Worm (Caenorhabditis elegans): ENCODE data around the gene nep-9.
A peak's percentile ranks its signal among the peaks of the same experiment; 100 is the strongest.

The nep-9 gene

DNA sequence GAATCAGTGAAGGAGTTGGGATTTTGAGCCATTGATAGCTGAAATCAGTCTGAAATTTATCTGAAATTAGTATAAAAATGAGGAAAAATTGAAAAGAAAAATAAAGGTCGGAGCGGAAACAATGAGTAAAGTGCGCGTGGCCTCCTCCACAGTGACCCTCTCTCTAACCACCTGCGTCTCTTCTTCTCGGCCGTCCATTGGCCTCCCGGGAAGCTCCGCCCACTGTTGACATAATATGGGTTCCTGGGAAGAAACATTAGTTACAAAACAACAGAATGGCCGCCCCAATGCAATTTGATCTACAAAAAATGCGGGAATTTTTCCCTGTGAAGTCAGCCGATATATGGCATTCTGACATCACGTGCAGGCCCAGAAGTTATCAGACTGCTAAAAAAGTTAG lies 29.1 kb downstream of the nep-9 start, which contains the start of gene Y49F6C.8:
TSS of gene Y49F6C.8 (minus strand) at position 51 of the 400 bp plus-strand sequence.
- TF ChIP-seq ceh-2 (tag; optimal IDR thresholded peaks at IDR 0.05) (no peak), nhr-232 (tag; optimal IDR thresholded peaks at IDR 0.05) (no peak), ceh-19 (GFP tag; optimal IDR thresholded peaks at IDR 0.05) (no peak), nfya-1 (tag; optimal IDR thresholded peaks at IDR 0.05) (peak; percentile 96), pros-1 (tag; optimal IDR thresholded peaks at IDR 0.05) (no peak), unc-86 (tag; optimal IDR thresholded peaks at IDR 0.05) (no peak)

DNA sequence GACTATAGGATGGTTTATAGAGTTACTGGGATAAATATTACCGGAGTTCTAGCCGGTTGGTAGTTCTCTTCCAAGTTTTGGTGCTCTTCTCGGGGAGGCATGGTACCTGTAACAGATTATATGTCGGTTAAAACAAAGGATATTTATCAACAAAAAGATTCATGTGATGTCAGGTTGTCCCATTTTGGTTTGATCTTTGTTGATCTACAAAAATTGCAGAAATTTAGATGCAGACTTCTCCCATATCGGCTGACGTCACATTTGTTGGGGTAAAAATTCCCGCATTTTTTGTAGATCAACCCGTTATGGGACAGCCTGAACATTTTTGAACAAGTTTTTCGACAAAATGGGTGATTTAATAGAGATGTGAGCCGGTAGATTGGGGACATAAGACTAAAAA lies 31.0 kb downstream of the nep-9 start, which contains the start of gene Y49F6C.7:
TSS of gene Y49F6C.7 (minus strand) at position 101 of the 400 bp plus-strand sequence.
- TF ChIP-seq K02D7.2 (tag; optimal IDR thresholded peaks at IDR 0.05): no peak

DNA sequence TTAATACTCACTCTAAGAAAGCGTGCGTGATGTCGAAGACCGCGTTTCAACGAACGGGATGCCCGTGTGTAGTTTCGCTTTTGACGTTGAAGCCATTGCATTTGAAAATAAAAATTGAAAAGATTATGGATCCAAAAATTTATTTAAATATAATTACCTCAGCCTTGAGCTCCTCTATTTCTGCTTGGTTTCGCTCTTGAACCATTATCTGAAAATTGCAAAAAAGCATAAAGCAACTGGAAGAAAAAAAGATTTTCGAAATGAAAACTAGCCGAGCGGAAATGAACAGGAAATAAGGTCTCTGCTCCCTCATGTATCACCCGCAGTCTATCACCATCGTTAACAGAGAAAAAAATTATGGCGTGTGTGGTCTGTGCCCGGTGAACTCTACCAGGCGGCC lies 32.0 kb downstream of the nep-9 start, which contains the start of gene Y49F6C.6:
TSS of gene Y49F6C.6 (minus strand) at position 101 of the 400 bp plus-strand sequence.
- TF ChIP-seq ceh-18 (tag; optimal IDR thresholded peaks at IDR 0.05) (no peak), odd-2 (tag; optimal IDR thresholded peaks at IDR 0.05) (no peak), madf-2 (tag; optimal IDR thresholded peaks at IDR 0.05) (no peak), syd-9 (tag; optimal IDR thresholded peaks at IDR 0.05) (no peak), nhr-232 (tag; optimal IDR thresholded peaks at IDR 0.05) (no peak), ceh-30 (tag; optimal IDR thresholded peaks at IDR 0.05) (no peak), unc-42 (tag; optimal IDR thresholded peaks at IDR 0.05) (no peak)

DNA sequence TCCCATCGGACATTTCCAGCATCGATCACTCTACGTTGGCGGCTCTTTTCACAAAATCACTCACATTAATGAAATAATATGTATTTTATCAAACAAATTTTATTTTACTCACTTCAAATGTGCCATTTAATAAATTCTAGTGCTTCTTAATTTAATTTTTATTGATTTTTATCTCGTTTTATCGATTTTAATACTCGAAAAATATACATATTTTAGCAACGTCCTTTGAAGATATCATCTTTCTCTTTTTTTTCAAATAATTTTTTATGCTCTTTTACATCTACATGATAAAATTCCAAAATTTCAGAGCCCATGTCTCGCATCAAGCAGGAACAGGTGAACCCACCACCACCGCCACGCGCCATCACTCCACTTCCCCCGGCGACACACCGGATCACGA lies 40.3 kb downstream of the nep-9 start, which contains the start of the genes lido-14 and bath-27:
TSS of gene lido-14 (plus strand) at position 301 of the 400 bp plus-strand sequence.
TSS of gene bath-27 (plus strand) at position 306 of the 400 bp plus-strand sequence.
- TF ChIP-seq ceh-34 (tag; optimal IDR thresholded peaks at IDR 0.05) (no peak), ceh-9 (tag; optimal IDR thresholded peaks at IDR 0.05) (no peak), Y22D7AL.16 (tag; optimal IDR thresholded peaks at IDR 0.05) (no peak), hlh-13 (GFP tag; optimal IDR thresholded peaks at IDR 0.05) (no peak), hlh-30 (tag; optimal IDR thresholded peaks at IDR 0.05; ENCODE audit: insufficient read depth) (no peak)

DNA sequence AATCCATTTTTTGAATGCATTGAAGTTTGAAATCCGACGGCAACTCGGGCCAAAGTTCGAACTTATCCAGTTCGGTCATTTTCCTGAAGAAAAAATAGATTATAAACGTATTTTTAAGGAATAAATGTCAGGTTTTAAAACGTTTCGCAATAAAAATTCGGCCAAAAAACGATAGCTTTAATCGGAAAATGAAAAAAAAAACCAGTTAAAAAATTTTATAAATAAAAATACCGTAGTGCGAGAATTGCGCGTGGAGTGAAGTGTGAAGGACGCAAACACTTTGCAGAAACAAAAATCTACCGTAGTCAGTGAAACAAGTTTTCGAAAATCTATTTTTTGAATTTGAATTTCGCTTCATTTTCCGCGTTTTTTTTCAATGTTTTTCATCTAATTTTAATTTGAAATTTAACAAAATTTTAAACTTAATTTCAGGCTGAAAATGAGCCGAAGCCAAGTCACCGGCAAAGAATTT lies 49.3 kb downstream of the nep-9 start, which contains the start of gene F14D2.8:
TSS of gene F14D2.8 (minus strand) at position 51 of the 472 bp plus-strand sequence.
- TF ChIP-seq unc-3 (GFP tag; conservative IDR thresholded peaks at IDR 0.05) (no peak), unc-3 (tag; optimal IDR thresholded peaks at IDR 0.05) (no peak), sdc-2 (tag; optimal IDR thresholded peaks at IDR 0.05) (no peak), pros-1 (tag; optimal IDR thresholded peaks at IDR 0.05) (no peak), dve-1 (tag; optimal IDR thresholded peaks at IDR 0.05) (no peak), sox-4 (tag; optimal IDR thresholded peaks at IDR 0.05) (no peak), T23F11.4 (GFP tag; optimal IDR thresholded peaks at IDR 0.05) (no peak), pag-3 (tag; optimal IDR thresholded peaks at IDR 0.05; ENCODE audit: borderline replicate concordance) (no peak), ref-2 (tag; optimal IDR thresholded peaks at IDR 0.05) (no peak), unc-42 (tag; optimal IDR thresholded peaks at IDR 0.05) (no peak), dmd-4 (tag; optimal IDR thresholded peaks at IDR 0.05; ENCODE audit: borderline replicate concordance) (no peak), K02D7.2 (tag; optimal IDR thresholded peaks at IDR 0.05) (no peak), ceh-45 (GFP tag; IDR thresholded peaks at IDR 0.05) (no peak), ceh-22 (tag; optimal IDR thresholded peaks at IDR 0.05) (no peak), Y22D7AL.16 (tag; optimal IDR thresholded peaks at IDR 0.05) (no peak)

DNA sequence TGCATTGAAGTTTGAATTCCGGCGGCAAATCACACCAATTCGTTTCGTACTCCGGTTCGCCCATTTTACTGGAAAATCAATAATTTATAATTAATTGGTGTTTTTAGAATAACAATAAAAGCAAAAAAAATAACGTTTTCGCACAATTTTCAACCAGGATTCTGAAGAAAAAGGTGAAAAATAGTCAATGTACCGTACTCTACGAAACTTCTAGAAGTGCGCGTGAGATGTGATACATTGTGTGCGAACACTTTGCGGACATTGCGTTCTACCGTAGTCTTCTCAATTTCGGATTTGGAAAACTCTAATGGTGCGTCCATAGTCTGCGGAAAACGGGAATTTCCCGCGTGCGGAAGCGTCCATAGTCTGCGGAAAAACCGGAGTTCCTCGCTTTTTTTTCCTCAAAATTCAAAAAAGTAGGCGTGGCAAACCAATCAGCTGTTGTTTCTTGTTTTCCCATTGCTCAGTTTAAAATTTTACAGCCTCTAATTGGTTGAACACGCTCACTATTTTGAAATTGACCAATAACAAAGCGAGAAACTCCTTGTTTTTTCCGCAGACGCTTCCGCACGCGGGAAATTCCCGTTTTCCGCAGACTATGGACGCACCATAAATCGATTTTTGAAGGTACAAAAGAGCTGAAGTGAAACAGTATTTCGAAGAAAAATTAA lies 51.0 kb downstream of the nep-9 start, which contains the start of the genes F14D2.14 and bath-29:
TSS of gene F14D2.14 (minus strand) at position 51 of the 671 bp plus-strand sequence.
TSS of gene bath-29 (plus strand) at position 621 of the 671 bp plus-strand sequence.
- TF ChIP-seq elt-2 (tag; optimal IDR thresholded peaks at IDR 0.05) (no peak), F13H6.1 (tag; optimal IDR thresholded peaks at IDR 0.05) (no peak), lim-6 (tag; optimal IDR thresholded peaks at IDR 0.05) (no peak), npax-4 (tag; optimal IDR thresholded peaks at IDR 0.05) (no peak)

Data from whole organism, late embryonic.